Worm (Caenorhabditis elegans) whole organism, L4 larva: ENCODE measurements around the gene pqn-27.
A peak's percentile ranks its signal among the peaks of the same experiment; 100 is the strongest.

ENCODE experiments used
- D1046.2 ChIP-seq: fragments of 200-800 bp; sonication (Bioruptor generic); IDR thresholded peaks from 2 replicates; pipeline ENCODE4 v1.3.6; 2022; ENCODE audit warnings: missing genetic modification characterization, missing compliant biosample characterization
- F26F4.8 ChIP-seq: fragments of 200-800 bp; sonication (Bioruptor generic); conservative IDR thresholded peaks from 2 replicates; pipeline ENCODE4 v1.3.6; 2022; ENCODE audit warnings: missing genetic modification characterization, missing compliant biosample characterization
- F37D6.2 ChIP-seq: sonication (generic microtip); optimal IDR thresholded peaks from 2 replicates; lab custom pipeline; 2016; ENCODE audit warnings: mild to moderate bottlenecking, missing genetic modification characterization, missing compliant biosample characterization
- Y105C5A.15 ChIP-seq: fragments of 200-800 bp; sonication (Bioruptor generic); IDR thresholded peaks from 2 replicates; pipeline ENCODE4 v1.3.6; 2022; ENCODE audit warnings: missing genetic modification characterization, missing compliant biosample characterization
- ZK546.5 ChIP-seq, 2 experiments: sonication (generic microtip); optimal IDR thresholded peaks; 2 replicates each; lab custom pipeline; 2017; ENCODE audit warnings: missing biosample characterization in 2 of 2, missing genetic modification characterization in 2 of 2
- aha-1 ChIP-seq: fragments of 150-350 bp; peaks from one replicate; lab custom pipeline; 2014; ENCODE audit warnings: missing biosample characterization, missing genetic modification characterization
- ceh-20 ChIP-seq: fragments of 200-800 bp; sonication (Bioruptor generic); IDR thresholded peaks from 2 replicates; pipeline ENCODE4 v1.3.6; 2022; ENCODE audit warnings: missing genetic modification reagents, missing genetic modification characterization, missing compliant biosample characterization
- ceh-28 ChIP-seq: fragments of 150-350 bp; optimal IDR thresholded peaks from 2 replicates; lab custom pipeline; 2014; ENCODE audit warnings: missing biosample characterization, missing genetic modification reagents, missing genetic modification characterization
- ceh-44 ChIP-seq: fragments of 200-800 bp; sonication (Bioruptor generic); IDR thresholded peaks from 2 replicates; pipeline ENCODE4 v1.3.6; 2022; ENCODE audit warnings: missing genetic modification reagents, missing genetic modification characterization, missing compliant biosample characterization
- ceh-82 ChIP-seq: sonication (generic microtip); optimal IDR thresholded peaks from 2 replicates; lab custom pipeline; 2017; ENCODE audit warnings: missing biosample characterization, missing genetic modification characterization
- cey-2 ChIP-seq: sonication (generic microtip); optimal IDR thresholded peaks from 3 replicates; lab custom pipeline; 2017; ENCODE audit warnings: missing genetic modification characterization, mild to moderate bottlenecking, missing compliant biosample characterization, antibody characterized with exemption, borderline replicate concordance; ENCODE audit not compliant: insufficient read depth
- daf-12 ChIP-seq: fragments of 150-350 bp; optimal IDR thresholded peaks from 2 replicates; lab custom pipeline; 2014; ENCODE audit warnings: missing biosample characterization, missing genetic modification reagents, missing genetic modification characterization
- daf-8 ChIP-seq: fragments of 200-800 bp; sonication (Bioruptor generic); IDR thresholded peaks from 2 replicates; pipeline ENCODE4 v1.3.6; 2022; ENCODE audit warnings: missing genetic modification characterization, missing compliant biosample characterization
- dpl-1 ChIP-seq: fragments of 150-350 bp; optimal IDR thresholded peaks from 2 replicates; lab custom pipeline; 2014; ENCODE audit warnings: missing biosample characterization, missing genetic modification reagents, missing genetic modification characterization
- dve-1 ChIP-seq: sonication (generic microtip); optimal IDR thresholded peaks from 2 replicates; lab custom pipeline; 2017; ENCODE audit warnings: antibody characterized with exemption, mild to moderate bottlenecking, missing genetic modification characterization, missing compliant biosample characterization; ENCODE audit not compliant: insufficient read depth
- egl-43 ChIP-seq: fragments of 200-800 bp; sonication (Bioruptor generic); IDR thresholded peaks from 2 replicates; pipeline ENCODE4 v1.3.6; 2022; ENCODE audit warnings: missing genetic modification reagents, missing genetic modification characterization, missing compliant biosample characterization
- fkh-10 ChIP-seq: fragments of 150-350 bp; optimal IDR thresholded peaks from 2 replicates; lab custom pipeline; 2014; ENCODE audit warnings: missing biosample characterization, missing genetic modification reagents, missing genetic modification characterization
- hlh-11 ChIP-seq: fragments of 200-800 bp; sonication (Bioruptor generic); optimal IDR thresholded peaks from 2 replicates; lab custom pipeline; 2018; ENCODE audit warnings: mild to moderate bottlenecking, missing genetic modification characterization, missing compliant biosample characterization
- hmg-1.1 ChIP-seq: fragments of 200-800 bp; sonication (Bioruptor generic); IDR thresholded peaks from 2 replicates; pipeline ENCODE4 v1.3.6; 2022; ENCODE audit warnings: missing genetic modification reagents, missing genetic modification characterization, missing compliant biosample characterization
- jun-1 ChIP-seq: fragments of 150-350 bp; optimal IDR thresholded peaks from 2 replicates; lab custom pipeline; 2014; ENCODE audit warnings: missing biosample characterization, missing genetic modification reagents, missing genetic modification characterization
- lin-1 ChIP-seq: fragments of 200-800 bp; sonication (Bioruptor generic); IDR thresholded peaks from 2 replicates; pipeline ENCODE4 v1.3.6; 2022; ENCODE audit warnings: missing genetic modification reagents, missing genetic modification characterization, missing compliant biosample characterization
- lin-13 ChIP-seq: fragments of 150-350 bp; optimal IDR thresholded peaks from 2 replicates; lab custom pipeline; 2014; ENCODE audit warnings: missing biosample characterization, missing genetic modification reagents, missing genetic modification characterization
- lin-15B ChIP-seq: fragments of 150-350 bp; sonication (generic microtip); optimal IDR thresholded peaks from 3 replicates; lab custom pipeline; 2014; ENCODE audit warnings: missing biosample characterization, missing genetic modification characterization
- lin-38 ChIP-seq: fragments of 200-800 bp; sonication (Bioruptor generic); IDR thresholded peaks from 2 replicates; pipeline ENCODE4 v1.3.6; 2022; ENCODE audit warnings: missing genetic modification reagents, missing genetic modification characterization, missing compliant biosample characterization
- lir-3 ChIP-seq: sonication (generic microtip); optimal IDR thresholded peaks from 2 replicates; lab custom pipeline; 2016; ENCODE audit warnings: mild to moderate bottlenecking, missing genetic modification characterization, missing compliant biosample characterization
- madf-9 ChIP-seq: fragments of 200-800 bp; sonication (Bioruptor generic); conservative IDR thresholded peaks from 2 replicates; pipeline ENCODE4 v1.3.6; 2022; ENCODE audit warnings: missing genetic modification reagents, missing genetic modification characterization, missing compliant biosample characterization
- mdl-1 ChIP-seq, 2 experiments: fragments of 150-350 bp in 1 of 2; sonication (generic microtip) in 1 of 2; optimal IDR thresholded peaks; 2 replicates each; lab custom pipeline; 2014 to 2017; ENCODE audit warnings: missing biosample characterization in 2 of 2, missing genetic modification characterization in 2 of 2
- mdt-29 ChIP-seq: fragments of 200-800 bp; sonication (Bioruptor generic); IDR thresholded peaks from 2 replicates; pipeline ENCODE4 v1.3.6; 2022; ENCODE audit warnings: missing genetic modification reagents, missing genetic modification characterization, missing compliant biosample characterization
- mep-1 ChIP-seq: fragments of 150-350 bp; sonication (generic microtip); optimal IDR thresholded peaks from 3 replicates; lab custom pipeline; 2014; ENCODE audit warnings: missing biosample characterization, missing genetic modification characterization
- mes-2 ChIP-seq: sonication (generic microtip); optimal IDR thresholded peaks from 2 replicates; lab custom pipeline; 2016; ENCODE audit warnings: missing genotype, mild to moderate bottlenecking, missing genetic modification characterization, missing compliant biosample characterization; ENCODE audit not compliant: poor library complexity, severe bottlenecking
- mxl-3 ChIP-seq: fragments of 200-800 bp; sonication (Bioruptor generic); optimal IDR thresholded peaks from 2 replicates; lab custom pipeline; 2018; ENCODE audit warnings: mild to moderate bottlenecking, missing genetic modification characterization, missing compliant biosample characterization
- nhr-11 ChIP-seq: fragments of 150-350 bp; optimal IDR thresholded peaks from 2 replicates; lab custom pipeline; 2014; ENCODE audit warnings: missing biosample characterization, missing genetic modification characterization
- nhr-237 ChIP-seq: sonication (generic microtip); optimal IDR thresholded peaks from 2 replicates; lab custom pipeline; 2017; ENCODE audit warnings: missing biosample characterization, missing genetic modification characterization
- nhr-28 ChIP-seq: fragments of 150-350 bp; optimal IDR thresholded peaks from 2 replicates; lab custom pipeline; 2014; ENCODE audit warnings: missing biosample characterization, missing genetic modification characterization
- nhr-6 ChIP-seq: fragments of 150-350 bp; optimal IDR thresholded peaks from 2 replicates; lab custom pipeline; 2014; ENCODE audit warnings: missing biosample characterization, missing genetic modification characterization
- pha-4 ChIP-seq, 2 experiments: fragments of 150-350 bp in 1 of 2; fragments of 200-800 bp in 1 of 2; sonication (Bioruptor generic) in 1 of 2; IDR thresholded peaks in 1 of 2; optimal IDR thresholded peaks in 1 of 2; 2 replicates each; pipeline versions ENCODE4 v1.3.6 to Lab custom; 2014 to 2022; ENCODE audit warnings: missing genetic modification characterization in 2 of 2, missing genetic modification reagents in 2 of 2, missing biosample characterization in 1 of 2, missing compliant biosample characterization in 1 of 2
- set-16 ChIP-seq: fragments of 200-800 bp; sonication (Bioruptor generic); IDR thresholded peaks from 2 replicates; pipeline ENCODE4 v1.3.6; 2022; ENCODE audit warnings: missing genetic modification reagents, missing genetic modification characterization, missing compliant biosample characterization
- snpc-1.2 ChIP-seq: fragments of 200-800 bp; sonication (Bioruptor generic); IDR thresholded peaks from 2 replicates; pipeline ENCODE4 v1.3.6; 2022; ENCODE audit warnings: missing genetic modification reagents, missing genetic modification characterization, missing compliant biosample characterization
- snpc-4 ChIP-seq: fragments of 150-350 bp; optimal IDR thresholded peaks from 2 replicates; lab custom pipeline; 2014; ENCODE audit warnings: missing biosample characterization, missing genetic modification characterization
- spr-3 ChIP-seq: fragments of 200-800 bp; sonication (Bioruptor generic); optimal IDR thresholded peaks from 2 replicates; lab custom pipeline; 2018; ENCODE audit warnings: mild to moderate bottlenecking, missing genetic modification characterization, missing compliant biosample characterization
- tra-1 ChIP-seq: fragments of 200-800 bp; sonication (Bioruptor generic); IDR thresholded peaks from 2 replicates; pipeline ENCODE4 v1.3.6; 2022; ENCODE audit warnings: missing genetic modification reagents, missing genetic modification characterization, missing compliant biosample characterization
- unc-39 ChIP-seq: sonication (generic microtip); optimal IDR thresholded peaks from 2 replicates; lab custom pipeline; 2017; ENCODE audit warnings: missing biosample characterization, missing genetic modification characterization
- unc-62 ChIP-seq, 3 experiments: fragments of 150-350 bp in 1 of 3; sonication (generic microtip); optimal IDR thresholded peaks in 2 of 3; peaks in 1 of 3; 1 replicate in 1 of 3; 2 replicates in 2 of 3; lab custom pipeline; 2014 to 2017; ENCODE audit warnings: missing biosample characterization in 3 of 3, missing genetic modification characterization in 3 of 3, missing genetic modification reagents in 3 of 3, missing genotype in 1 of 3
- vab-7 ChIP-seq: fragments of 200-800 bp; sonication (Bioruptor generic); IDR thresholded peaks from 2 replicates; pipeline ENCODE4 v1.3.6; 2022; ENCODE audit warnings: missing genetic modification reagents, missing genetic modification characterization, missing compliant biosample characterization
- zip-2 ChIP-seq: fragments of 150-350 bp; optimal IDR thresholded peaks from 2 replicates; lab custom pipeline; 2014; ENCODE audit warnings: missing biosample characterization, missing genetic modification characterization
- ztf-11 ChIP-seq: fragments of 150-350 bp; optimal IDR thresholded peaks from 2 replicates; lab custom pipeline; 2014; ENCODE audit warnings: missing biosample characterization, missing genetic modification characterization
- ztf-7 ChIP-seq: fragments of 150-350 bp; optimal IDR thresholded peaks from 2 replicates; lab custom pipeline; 2014; ENCODE audit warnings: missing biosample characterization, missing genetic modification characterization

The pqn-27 gene

ce11 chrII:13461604-13462375 lies 1.3 kb upstream of the pqn-27 start (continued):
- peak; percentile 89 for TF ChIP-seq nhr-28 (tag; lab: Kevin White, UChicago)
- peak; percentile 54 to 84 for TF ChIP-seq mdl-1 (tag; optimal IDR thresholded peaks at IDR 0.05; lab: Kevin White, UChicago)
- TF ChIP-seq lin-13 (GFP tag; lab: Kevin White, UChicago) = no peak
- TF ChIP-seq dve-1 (tag; lab: Kevin White, UChicago) = peak; percentile 95
- no peak for TF ChIP-seq zip-2 (tag; lab: Kevin White, UChicago)
- no peak for TF ChIP-seq F26F4.8 (GFP tag; lab: Robert Waterston, UW)
- no peak for TF ChIP-seq lin-15B (tag; lab: Kevin White, UChicago)
- TF ChIP-seq hmg-1.1 (GFP tag; lab: Robert Waterston, UW) = peak; percentile 56
- TF ChIP-seq mes-2 = peak; percentile 34
- no peak for TF ChIP-seq ztf-11 (tag; lab: Kevin White, UChicago)
- no peak for TF ChIP-seq ztf-7 (tag; lab: Kevin White, UChicago)
- no peak for TF ChIP-seq jun-1 (tag; lab: Kevin White, UChicago)
- TF ChIP-seq nhr-11 (tag; lab: Kevin White, UChicago) = peak; percentile 79
- no peak for TF ChIP-seq nhr-6 (tag; lab: Kevin White, UChicago)
- no peak for TF ChIP-seq lir-3 (tag; lab: Kevin White, UChicago)
- no peak; the same call in 1 of the 2 replicates for TF ChIP-seq pha-4 (GFP tag; IDR thresholded peaks at IDR 0.05; lab: Robert Waterston, UW)
- TF ChIP-seq pha-4 (tag; optimal IDR thresholded peaks at IDR 0.05; lab: Kevin White, UChicago) = no peak
- peak; percentile 70 for TF ChIP-seq mep-1 (tag; lab: Kevin White, UChicago)
- no peak for TF ChIP-seq daf-12 (tag; lab: Kevin White, UChicago)
- TF ChIP-seq ZK546.5 (tag; optimal IDR thresholded peaks at IDR 0.05; lab: Kevin White, UChicago) = no peak
- no peak for TF ChIP-seq fkh-10 (GFP tag; lab: Kevin White, UChicago)
- TF ChIP-seq hlh-11 (tag; lab: Kevin White, UChicago) = peak; percentile 98
- no peak for TF ChIP-seq ceh-28 (tag; lab: Kevin White, UChicago)
- TF ChIP-seq tra-1 (GFP tag; lab: Robert Waterston, UW) = peak; percentile 83
- TF ChIP-seq daf-8 (GFP tag; lab: Robert Waterston, UW) = no peak
- TF ChIP-seq Y105C5A.15 (GFP tag; lab: Robert Waterston, UW) = no peak
- TF ChIP-seq set-16 = peak; percentile 49; the same call in 1 of the 2 replicates
- peak; percentile 81 for TF ChIP-seq mxl-3 (GFP tag; lab: Kevin White, UChicago)
- peak; percentile 99 for TF ChIP-seq aha-1
- TF ChIP-seq F37D6.2 (tag; lab: Kevin White, UChicago) = no peak
- TF ChIP-seq unc-39 (tag; lab: Kevin White, UChicago) = no peak
- no peak for TF ChIP-seq snpc-4 (tag; lab: Kevin White, UChicago)
- TF ChIP-seq cey-2 (tag; lab: Kevin White, UChicago) = peak; percentile 87
- no peak for TF ChIP-seq ceh-44 (GFP tag; lab: Robert Waterston, UW)
- peak in 1 of 2 experiments; percentile 98 for TF ChIP-seq unc-62 (GFP tag; optimal IDR thresholded peaks at IDR 0.05 in 1 of 2; lab: Kevin White, UChicago)
- no peak for TF ChIP-seq unc-62 (tag; optimal IDR thresholded peaks at IDR 0.05; lab: Kevin White, UChicago)

ce11 chrII:13456622-13457021 lies 3.8 kb downstream of the pqn-27 start:
- TF ChIP-seq ceh-82 (tag; lab: Kevin White, UChicago) (no peak), lin-38 (GFP tag; lab: Robert Waterston, UW) (no peak), dpl-1 (GFP tag; lab: Kevin White, UChicago) (no peak), egl-43 (GFP tag; lab: Robert Waterston, UW) (no peak), spr-3 (GFP tag; lab: Kevin White, UChicago) (no peak), nhr-237 (tag; lab: Kevin White, UChicago) (no peak), lin-1 (GFP tag; lab: Robert Waterston, UW) (no peak), snpc-1.2 (no peak), F37D6.2 (tag; lab: Kevin White, UChicago) (no peak), lin-13 (GFP tag; lab: Kevin White, UChicago) (peak; percentile 42), madf-9 (no peak), lin-15B (tag; lab: Kevin White, UChicago) (no peak), ceh-20 (GFP tag; lab: Robert Waterston, UW) (no peak), lir-3 (tag; lab: Kevin White, UChicago) (no peak), jun-1 (tag; lab: Kevin White, UChicago) (no peak), D1046.2 (GFP tag; lab: Robert Waterston, UW) (no peak), mdt-29 (GFP tag; lab: Robert Waterston, UW) (no peak), ztf-7 (tag; lab: Kevin White, UChicago) (no peak), vab-7 (GFP tag; lab: Robert Waterston, UW) (no peak), F26F4.8 (GFP tag; lab: Robert Waterston, UW) (no peak), unc-62 (GFP tag; optimal IDR thresholded peaks at IDR 0.05 in 1 of 2; lab: Kevin White, UChicago) (peak in 1 of 2 experiments; percentile 77), unc-62 (tag; optimal IDR thresholded peaks at IDR 0.05; lab: Kevin White, UChicago) (no peak)
